Fruit fly (Drosophila melanogaster) whole organism, prepupa: ENCODE results near the gene Alg13.

Experiments
- CG10669 ChIP-seq: fragments of 200-800 bp; sonication (Bioruptor generic); optimal IDR thresholded peaks from 3 replicates; lab custom pipeline; 2018; ENCODE audit warnings: missing biosample characterization, mild to moderate bottlenecking, missing genetic modification characterization, moderate library complexity
- CG11294 ChIP-seq: fragments of 200-800 bp; sonication (Bioruptor generic); IDR thresholded peaks from 2 replicates; pipeline ENCODE4 v1.3.6; 2022; ENCODE audit warnings: missing biosample characterization, missing genetic modification characterization
- CG11762 ChIP-seq: fragments of 200-800 bp; sonication (Bioruptor generic); optimal IDR thresholded peaks from 3 replicates; lab custom pipeline; 2016; ENCODE audit warnings: missing biosample characterization, missing genetic modification characterization; ENCODE audit not compliant: insufficient read depth
- CG11902 ChIP-seq: fragments of 200-800 bp; sonication (Bioruptor generic); optimal IDR thresholded peaks from 3 replicates; lab custom pipeline; 2016; ENCODE audit warnings: missing biosample characterization, missing genetic modification characterization
- CG1621 ChIP-seq: fragments of 200-800 bp; sonication (Bioruptor generic); optimal IDR thresholded peaks from 3 replicates; lab custom pipeline; 2018; ENCODE audit warnings: missing biosample characterization, mild to moderate bottlenecking, missing genetic modification characterization
- CG16779 ChIP-seq: fragments of 200-800 bp; sonication (Bioruptor generic); optimal IDR thresholded peaks from 3 replicates; lab custom pipeline; 2017; ENCODE audit warnings: missing biosample characterization, mild to moderate bottlenecking, missing genetic modification characterization
- CG3032 ChIP-seq: fragments of 200-800 bp; optimal IDR thresholded peaks from 2 replicates; lab custom pipeline; 2019; ENCODE audit warnings: missing biosample characterization, mild to moderate bottlenecking, missing genetic modification characterization, moderate library complexity
- CG32006 ChIP-seq: fragments of 200-800 bp; sonication (Bioruptor generic); optimal IDR thresholded peaks from 3 replicates; lab custom pipeline; 2017; ENCODE audit warnings: missing biosample characterization, mild to moderate bottlenecking, missing genetic modification characterization
- CG34406 ChIP-seq: fragments of 200-800 bp; sonication (Bioruptor generic); optimal IDR thresholded peaks from 3 replicates; lab custom pipeline; 2016; ENCODE audit warnings: missing biosample characterization, missing genetic modification characterization
- CG3919 ChIP-seq: fragments of 200-800 bp; sonication (Bioruptor generic); optimal IDR thresholded peaks from 3 replicates; lab custom pipeline; 2016; ENCODE audit warnings: missing biosample characterization, missing genetic modification characterization
- CG4318 ChIP-seq: fragments of 200-800 bp; sonication (Bioruptor generic); optimal IDR thresholded peaks from 3 replicates; lab custom pipeline; 2017; ENCODE audit warnings: missing biosample characterization, mild to moderate bottlenecking, missing genetic modification characterization
- CG6163 ChIP-seq: fragments of 200-800 bp; sonication (Bioruptor generic); IDR thresholded peaks from 3 replicates; pipeline ENCODE4 v1.3.6; 2022; ENCODE audit warnings: missing biosample characterization, missing genetic modification characterization
- CG6276 ChIP-seq: fragments of 200-800 bp; sonication (Bioruptor generic); optimal IDR thresholded peaks from 2 replicates; lab custom pipeline; 2017; ENCODE audit warnings: missing biosample characterization, mild to moderate bottlenecking, missing genetic modification characterization
- CG6792 ChIP-seq: fragments of 200-800 bp; sonication (Bioruptor generic); optimal IDR thresholded peaks from 3 replicates; lab custom pipeline; 2016; ENCODE audit warnings: missing biosample characterization, missing genetic modification characterization
- CG6854 ChIP-seq: fragments of 200-800 bp; sonication (Bioruptor generic); optimal IDR thresholded peaks from 2 replicates; lab custom pipeline; 2017; ENCODE audit warnings: missing biosample characterization, mild to moderate bottlenecking, missing genetic modification characterization
- CG7368 ChIP-seq: fragments of 200-800 bp; sonication (Bioruptor generic); optimal IDR thresholded peaks from 3 replicates; lab custom pipeline; 2016; ENCODE audit warnings: missing biosample characterization, missing genetic modification characterization
- CG8119 ChIP-seq: fragments of 200-800 bp; sonication (Bioruptor generic); IDR thresholded peaks from 3 replicates; pipeline ENCODE4 v1.3.6; 2022; ENCODE audit warnings: missing biosample characterization, missing genetic modification characterization
- CG8319 ChIP-seq: fragments of 200-800 bp; sonication (Bioruptor generic); optimal IDR thresholded peaks from 3 replicates; lab custom pipeline; 2016; ENCODE audit warnings: missing biosample characterization, missing genetic modification characterization
- CG8632 ChIP-seq: fragments of 200-800 bp; sonication (Bioruptor generic); optimal IDR thresholded peaks from 3 replicates; lab custom pipeline; 2016; ENCODE audit warnings: missing biosample characterization, missing genetic modification characterization
- CG9139 ChIP-seq: fragments of 200-800 bp; sonication (Bioruptor generic); optimal IDR thresholded peaks from 3 replicates; lab custom pipeline; 2017; ENCODE audit warnings: missing biosample characterization, mild to moderate bottlenecking, missing genetic modification characterization
- Eip75B ChIP-seq: fragments of 200-800 bp; sonication (Bioruptor generic); optimal IDR thresholded peaks from 3 replicates; lab custom pipeline; 2016; ENCODE audit warnings: missing biosample characterization, missing genetic modification characterization
- Eip78C ChIP-seq: fragments of 200-800 bp; sonication (Bioruptor generic); peaks from one replicate; lab custom pipeline; 2016; ENCODE audit warnings: missing biosample characterization, missing genetic modification characterization
- Eip93F ChIP-seq: fragments of 200-800 bp; sonication (Bioruptor generic); optimal IDR thresholded peaks from 2 replicates; lab custom pipeline; 2016; ENCODE audit warnings: missing biosample characterization, mild to moderate bottlenecking, missing genetic modification characterization
- Ets96B ChIP-seq: fragments of 200-800 bp; optimal IDR thresholded peaks from 2 replicates; lab custom pipeline; 2019; ENCODE audit warnings: missing biosample characterization, mild to moderate bottlenecking, missing genetic modification characterization, moderate library complexity
- Gug ChIP-seq: fragments of 200-800 bp; sonication (Bioruptor generic); IDR thresholded peaks from 2 replicates; pipeline ENCODE4 v1.3.6; 2022; ENCODE audit warnings: missing biosample characterization, missing genetic modification characterization
- Hr39 ChIP-seq: fragments of 200-800 bp; sonication (Bioruptor generic); optimal IDR thresholded peaks from 2 replicates; lab custom pipeline; 2016; ENCODE audit warnings: missing biosample characterization, missing genetic modification characterization
- Hr4 ChIP-seq: fragments of 200-800 bp; sonication (Bioruptor generic); optimal IDR thresholded peaks from 3 replicates; lab custom pipeline; 2016; ENCODE audit warnings: missing biosample characterization, missing genetic modification characterization
- Met ChIP-seq: fragments of 200-800 bp; sonication (Bioruptor generic); optimal IDR thresholded peaks from 3 replicates; lab custom pipeline; 2016; ENCODE audit warnings: missing biosample characterization, missing genetic modification characterization
- Smox ChIP-seq: fragments of 200-800 bp; sonication (Bioruptor generic); optimal IDR thresholded peaks from 3 replicates; lab custom pipeline; 2016; ENCODE audit warnings: missing biosample characterization, missing genetic modification characterization
- Sox102F ChIP-seq: fragments of 200-800 bp; sonication (Bioruptor generic); optimal IDR thresholded peaks from 2 replicates; lab custom pipeline; 2016; ENCODE audit warnings: missing biosample characterization, mild to moderate bottlenecking, missing genetic modification characterization
- Sox14 ChIP-seq: fragments of 200-800 bp; sonication (Bioruptor generic); optimal IDR thresholded peaks from 3 replicates; lab custom pipeline; 2016; ENCODE audit warnings: missing biosample characterization, missing genetic modification characterization
- acj6 ChIP-seq: fragments of 200-800 bp; sonication (Bioruptor generic); optimal IDR thresholded peaks from 3 replicates; lab custom pipeline; 2016; ENCODE audit warnings: missing biosample characterization, missing genetic modification characterization
- cyc ChIP-seq: fragments of 200-800 bp; sonication (Bioruptor generic); optimal IDR thresholded peaks from 3 replicates; lab custom pipeline; 2016; ENCODE audit warnings: missing biosample characterization, missing genetic modification characterization
- dac ChIP-seq: fragments of 200-800 bp; sonication (Bioruptor generic); optimal IDR thresholded peaks from 2 replicates; lab custom pipeline; 2017; ENCODE audit warnings: missing biosample characterization, mild to moderate bottlenecking, missing genetic modification characterization
- dsx ChIP-seq: fragments of 200-800 bp; optimal IDR thresholded peaks from 3 replicates; lab custom pipeline; 2019; ENCODE audit warnings: missing biosample characterization, mild to moderate bottlenecking, missing genetic modification characterization, moderate library complexity; ENCODE audit not compliant: poor library complexity, severe bottlenecking
- eg ChIP-seq: fragments of 200-800 bp; sonication (Bioruptor generic); IDR thresholded peaks from 3 replicates; pipeline ENCODE4 v1.3.6; 2022; ENCODE audit warnings: missing biosample characterization, missing genetic modification characterization
- fd59A ChIP-seq: fragments of 200-800 bp; sonication (Bioruptor generic); optimal IDR thresholded peaks from 2 replicates; lab custom pipeline; 2017; ENCODE audit warnings: missing biosample characterization, mild to moderate bottlenecking, missing genetic modification characterization, missing genetic modification reagents
- fd85E ChIP-seq: fragments of 200-800 bp; sonication (Bioruptor generic); optimal IDR thresholded peaks from 3 replicates; lab custom pipeline; 2016; ENCODE audit warnings: missing biosample characterization, missing genetic modification characterization
- fkh ChIP-seq: fragments of 200-800 bp; sonication (Bioruptor generic); optimal IDR thresholded peaks from 3 replicates; lab custom pipeline; 2017; ENCODE audit warnings: missing biosample characterization, mild to moderate bottlenecking, missing genetic modification characterization, moderate library complexity
- lz ChIP-seq: fragments of 200-800 bp; sonication (Bioruptor generic); optimal IDR thresholded peaks from 3 replicates; lab custom pipeline; 2016; ENCODE audit warnings: missing biosample characterization, missing genetic modification characterization
- net ChIP-seq: fragments of 200-800 bp; sonication (Bioruptor generic); optimal IDR thresholded peaks from 3 replicates; lab custom pipeline; 2016; ENCODE audit warnings: missing biosample characterization, missing genetic modification characterization
- pdm3 ChIP-seq: fragments of 200-800 bp; sonication (Bioruptor generic); optimal IDR thresholded peaks from 3 replicates; lab custom pipeline; 2016; ENCODE audit warnings: missing biosample characterization, missing genetic modification characterization
- spab ChIP-seq: fragments of 200-800 bp; sonication (Bioruptor generic); optimal IDR thresholded peaks from 2 replicates; lab custom pipeline; 2017; ENCODE audit warnings: missing biosample characterization, mild to moderate bottlenecking, missing genetic modification characterization, missing genetic modification reagents
- ss ChIP-seq, 2 experiments: fragments of 200-800 bp; sonication (Bioruptor generic); optimal IDR thresholded peaks; 2 replicates in 1 of 2; 3 replicates in 1 of 2; lab custom pipeline; 2017 to 2018; ENCODE audit warnings: mild to moderate bottlenecking in 2 of 2, missing biosample characterization in 2 of 2, missing genetic modification characterization in 2 of 2, moderate library complexity in 1 of 2
- svp ChIP-seq: fragments of 200-800 bp; sonication (Bioruptor generic); peaks from one replicate; lab custom pipeline; 2016; ENCODE audit warnings: missing biosample characterization, missing genetic modification characterization
- topi ChIP-seq: fragments of 200-800 bp; sonication (Bioruptor generic); optimal IDR thresholded peaks from 3 replicates; lab custom pipeline; 2016; ENCODE audit warnings: missing biosample characterization, missing genetic modification characterization
- vri ChIP-seq: fragments of 200-800 bp; sonication (Bioruptor generic); optimal IDR thresholded peaks from 3 replicates; lab custom pipeline; 2016; ENCODE audit warnings: missing biosample characterization, mild to moderate bottlenecking, missing genetic modification characterization

Alg13 gene

dm6 chr3R:29124128-29124527 is 14.2 kb downstream of the Alg13 start (continued):
- TF ChIP-seq Hr4 (GFP tag; lab: Kevin White, UChicago) (no peak), CG8319 (GFP tag; lab: Kevin White, UChicago) (peak; percentile 78), CG10669 (GFP tag; lab: Kevin White, UChicago) (peak; percentile 63), acj6 (GFP tag; lab: Kevin White, UChicago) (peak; percentile 81), svp (peak; percentile 93), pdm3 (GFP tag; lab: Kevin White, UChicago) (no peak), CG4318 (GFP tag; lab: Kevin White, UChicago) (no peak), Ets96B (tag; lab: Kevin White, UChicago) (peak; percentile 69), CG1621 (tag; lab: Kevin White, UChicago) (peak; percentile 48), eg (GFP tag; lab: Robert Waterston, UW) (peak; percentile 80), fd59A (GFP tag; lab: Kevin White, UChicago) (peak; percentile 63), Sox14 (peak; percentile 86), Sox102F (GFP tag; lab: Kevin White, UChicago) (peak; percentile 86), CG34406 (GFP tag; lab: Kevin White, UChicago) (peak; percentile 76), CG9139 (GFP tag; lab: Kevin White, UChicago) (no peak), Met (GFP tag; lab: Kevin White, UChicago) (peak; percentile 88), CG6163 (GFP tag; lab: Robert Waterston, UW) (peak; percentile 90), CG16779 (tag; lab: Kevin White, UChicago) (no peak), CG32006 (GFP tag; lab: Kevin White, UChicago) (no peak), lz (peak; percentile 89), cyc (peak; percentile 89), CG7368 (GFP tag; lab: Kevin White, UChicago) (peak; percentile 85), CG8119 (peak; percentile 69), dac (peak; percentile 36), ss (GFP tag; optimal IDR thresholded peaks at IDR 0.05; lab: Kevin White, UChicago) (peak in 1 of 2 experiments; percentile 58), fkh (GFP tag; lab: Kevin White, UChicago) (no peak), Eip75B (GFP tag; lab: Kevin White, UChicago) (peak; percentile 89), CG6854 (no peak)

DNA sequence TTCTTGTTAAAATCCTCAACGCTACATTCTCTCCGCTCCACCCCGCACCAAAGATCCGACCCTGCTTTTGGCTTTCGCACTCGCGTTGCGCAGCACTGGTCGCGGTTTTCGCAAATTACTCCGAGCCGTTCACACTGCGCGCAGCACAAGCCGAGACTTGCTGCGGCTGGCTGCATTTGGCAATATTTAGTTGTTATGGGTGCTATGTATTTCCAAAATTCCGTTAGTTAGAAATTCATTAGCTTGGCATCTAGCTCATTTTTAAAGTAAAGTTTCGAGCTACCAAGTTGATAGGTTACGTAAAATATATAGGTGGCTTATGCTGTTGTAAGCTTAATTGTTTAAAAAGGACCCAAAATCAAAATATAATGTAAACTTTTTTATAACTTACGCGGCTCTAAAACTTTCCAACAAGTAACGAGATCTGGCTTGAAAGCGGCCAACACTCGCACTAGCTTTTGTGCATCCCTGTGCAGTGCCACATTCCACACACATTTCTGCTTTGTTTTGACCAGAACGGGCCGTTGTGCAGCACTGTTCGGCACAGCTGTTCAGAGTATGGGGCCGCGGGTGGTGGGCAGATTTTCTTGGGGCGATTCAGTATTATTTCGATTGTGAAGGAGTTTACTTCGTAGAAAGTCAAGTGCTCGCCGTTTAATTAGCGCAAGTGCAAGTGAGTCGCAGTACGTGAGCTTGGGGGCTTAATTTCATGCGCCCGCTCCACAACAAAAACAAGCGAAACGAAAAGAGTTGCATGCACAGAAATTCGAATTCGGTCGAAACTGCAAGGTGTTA is 15.4 kb downstream of the Alg13 start, which contains the start of the genes yem and Ctl2:
yem (minus strand) TSS at position 63 of the 795 bp plus-strand sequence.
Ctl2 (plus strand) TSS at position 554 of the 795 bp plus-strand sequence.
- TF ChIP-seq dsx (GFP tag; lab: Kevin White, UChicago) (peak; percentile 6), fd59A (GFP tag; lab: Kevin White, UChicago) (peak; percentile 52), net (GFP tag; lab: Kevin White, UChicago) (no peak), Smox (no peak), Eip93F (GFP tag; lab: Kevin White, UChicago) (peak; percentile 29), Hr39 (GFP tag; lab: Kevin White, UChicago) (peak; percentile 81), CG4318 (GFP tag; lab: Kevin White, UChicago) (no peak), CG11902 (GFP tag; lab: Kevin White, UChicago) (peak; percentile 50), acj6 (GFP tag; lab: Kevin White, UChicago) (peak; percentile 53), CG8319 (GFP tag; lab: Kevin White, UChicago) (peak; percentile 49), CG16779 (tag; lab: Kevin White, UChicago) (peak; percentile 26), CG3032 (peak; percentile 56), Met (GFP tag; lab: Kevin White, UChicago) (no peak), CG8632 (GFP tag; lab: Kevin White, UChicago) (peak; percentile 21), Gug (GFP tag; lab: Robert Waterston, UW) (no peak), CG6276 (GFP tag; lab: Kevin White, UChicago) (no peak), pdm3 (GFP tag; lab: Kevin White, UChicago) (peak; percentile 75), CG11762 (no peak), Eip78C (GFP tag; lab: Kevin White, UChicago) (peak; percentile 84), spab (GFP tag; lab: Kevin White, UChicago) (no peak), cyc (peak; percentile 74), Hr4 (GFP tag; lab: Kevin White, UChicago) (no peak), fd85E (GFP tag; lab: Kevin White, UChicago) (no peak), dac (no peak), topi (GFP tag; lab: Kevin White, UChicago) (peak; percentile 75), vri (GFP tag; lab: Kevin White, UChicago) (peak; percentile 74), ss (GFP tag; optimal IDR thresholded peaks at IDR 0.05; lab: Kevin White, UChicago) (peak in 1 of 2 experiments; percentile 9), eg (GFP tag; lab: Robert Waterston, UW) (peak; percentile 39; the same call in 2 of the 3 replicates), CG11294 (GFP tag; lab: Robert Waterston, UW) (no peak; the same call in none of the 2 replicates), lz (peak; percentile 85), CG6792 (peak; percentile 66), CG3919 (peak; percentile 62)
